Worm (Caenorhabditis elegans): Measurements from ENCODE around the gene sri-36.
"Not testable (repeated sequence)": the region's sequence is repeated elsewhere in the genome, so short reads cannot be mapped to it uniquely, and the experiment has no call there.

DNA sequence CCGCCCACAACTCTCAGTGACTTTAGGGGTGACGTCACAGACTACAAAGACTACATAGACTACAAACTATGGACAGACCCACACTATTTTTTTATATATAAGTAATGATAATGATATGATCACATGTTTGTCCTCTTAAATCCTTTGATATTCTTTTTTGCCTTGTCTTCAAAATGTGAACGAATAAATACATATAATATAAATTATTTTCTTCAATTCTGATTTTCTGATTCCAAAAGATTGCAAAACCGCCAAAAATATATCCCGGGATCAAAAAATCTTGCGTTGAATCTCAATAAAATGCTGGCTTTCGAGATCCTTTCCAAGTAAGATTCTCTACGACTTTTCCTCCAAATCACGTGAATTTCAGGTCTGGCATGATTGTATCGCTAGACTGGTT, 14.8 kb upstream of the sri-36 start, which contains the start of gene F33H12.1:
- not testable (repeated sequence) for TF ChIP-seq tbx-11 (GFP tag; IDR thresholded peaks at IDR 0.05); scrt-1 (GFP tag; IDR thresholded peaks at IDR 0.05); ama-1 (optimal IDR thresholded peaks at IDR 0.05); tbx-37 (GFP tag; conservative IDR thresholded peaks at IDR 0.05); B0310.2 (tag; optimal IDR thresholded peaks at IDR 0.05); flt-1 (GFP tag; IDR thresholded peaks at IDR 0.05); ceh-36 (tag; optimal IDR thresholded peaks at IDR 0.05); hmbx-1 (tag; optimal IDR thresholded peaks at IDR 0.05); hmg-4 (GFP tag; optimal IDR thresholded peaks at IDR 0.05); sea-1 (GFP tag; conservative IDR thresholded peaks at IDR 0.05)

Data from whole organism, early embryonic.